Worm (Caenorhabditis elegans) whole organism, midembryonic: Measurements from ENCODE around the gene C15F1.1.

ENCODE experiments used
- T22C8.4 ChIP-seq: fragments of 200-800 bp; sonication (Bioruptor generic); IDR thresholded peaks from 2 replicates; pipeline ENCODE4 v1.3.6; 2022; ENCODE audit warnings: missing genetic modification characterization, missing compliant biosample characterization
- flt-1 ChIP-seq: fragments of 200-800 bp; sonication (Bioruptor generic); IDR thresholded peaks from 2 replicates; pipeline ENCODE4 v1.3.6; 2022; ENCODE audit warnings: missing genetic modification characterization, missing compliant biosample characterization
- klf-2 ChIP-seq: fragments of 200-800 bp; sonication (Bioruptor generic); conservative IDR thresholded peaks from 2 replicates; pipeline ENCODE4 v1.3.6; 2022; ENCODE audit warnings: missing genetic modification reagents, missing genetic modification characterization, missing compliant biosample characterization
- med-1 ChIP-seq: sonication (generic microtip); optimal IDR thresholded peaks from 2 replicates; lab custom pipeline; 2017; ENCODE audit warnings: missing genetic modification characterization, mild to moderate bottlenecking, missing compliant biosample characterization, antibody characterized with exemption, missing genetic modification reagents; ENCODE audit not compliant: insufficient read depth
- ref-1 ChIP-seq: fragments of 200-800 bp; sonication (Bioruptor generic); conservative IDR thresholded peaks from 2 replicates; pipeline ENCODE4 v1.3.6; 2022; ENCODE audit warnings: missing genetic modification reagents, missing genetic modification characterization, missing compliant biosample characterization
- ztf-23 ChIP-seq: fragments of 200-800 bp; sonication (Bioruptor generic); IDR thresholded peaks from 2 replicates; pipeline ENCODE4 v1.3.6; 2022; ENCODE audit warnings: missing genetic modification reagents, missing genetic modification characterization, missing compliant biosample characterization
- ztf-29 ChIP-seq: fragments of 200-800 bp; sonication (Bioruptor generic); IDR thresholded peaks from 2 replicates; pipeline ENCODE4 v1.3.6; 2022; ENCODE audit warnings: missing genetic modification reagents, missing genetic modification characterization, missing compliant biosample characterization

- no peak for TF ChIP-seq ztf-29 (GFP tag; lab: Robert Waterston, UW)
- TF ChIP-seq T22C8.4 (GFP tag; lab: Robert Waterston, UW): no peak
- no peak for TF ChIP-seq ref-1 (GFP tag; lab: Robert Waterston, UW)
- TF ChIP-seq med-1: no peak
- no peak for TF ChIP-seq ztf-23 (GFP tag; lab: Robert Waterston, UW)
- TF ChIP-seq flt-1 (GFP tag; lab: Robert Waterston, UW): no peak
- no peak for TF ChIP-seq klf-2 (GFP tag; lab: Robert Waterston, UW)
Measured at ce11 chrII:6941520-6941919, 48.2 kb upstream of the C15F1.1 start.
